Fruit fly (Drosophila melanogaster) whole organism, prepupa: ENCODE measurements around the gene CG10674.

Source experiments
- Blimp-1 ChIP-seq: fragments of 200-800 bp; sonication (Bioruptor generic); optimal IDR thresholded peaks from 3 replicates; lab custom pipeline; 2017; ENCODE audit warnings: missing biosample characterization, missing genetic modification characterization, mild to moderate bottlenecking, moderate library complexity, missing genetic modification reagents
- CG10631 ChIP-seq: fragments of 200-800 bp; sonication (Bioruptor generic); optimal IDR thresholded peaks from 2 replicates; lab custom pipeline; 2016; ENCODE audit warnings: missing biosample characterization, missing genetic modification characterization
- CG11294 ChIP-seq: fragments of 200-800 bp; sonication (Bioruptor generic); IDR thresholded peaks from 2 replicates; pipeline ENCODE4 v1.3.6; 2022; ENCODE audit warnings: missing biosample characterization, missing genetic modification characterization
- CG15336 ChIP-seq: fragments of 200-800 bp; sonication (Bioruptor generic); IDR thresholded peaks from 2 replicates; pipeline ENCODE4 v1.3.6; 2022; ENCODE audit warnings: missing biosample characterization, missing genetic modification characterization
- CG1621 ChIP-seq: fragments of 200-800 bp; sonication (Bioruptor generic); optimal IDR thresholded peaks from 3 replicates; lab custom pipeline; 2018; ENCODE audit warnings: missing biosample characterization, mild to moderate bottlenecking, missing genetic modification characterization
- CG16779 ChIP-seq: fragments of 200-800 bp; sonication (Bioruptor generic); optimal IDR thresholded peaks from 3 replicates; lab custom pipeline; 2017; ENCODE audit warnings: missing biosample characterization, mild to moderate bottlenecking, missing genetic modification characterization
- CG3032 ChIP-seq: fragments of 200-800 bp; optimal IDR thresholded peaks from 2 replicates; lab custom pipeline; 2019; ENCODE audit warnings: missing biosample characterization, mild to moderate bottlenecking, missing genetic modification characterization, moderate library complexity
- CG31627 ChIP-seq: fragments of 200-800 bp; sonication (Bioruptor generic); optimal IDR thresholded peaks from 3 replicates; lab custom pipeline; 2016; ENCODE audit warnings: missing biosample characterization, missing genetic modification characterization
- CG34406 ChIP-seq: fragments of 200-800 bp; sonication (Bioruptor generic); optimal IDR thresholded peaks from 3 replicates; lab custom pipeline; 2016; ENCODE audit warnings: missing biosample characterization, missing genetic modification characterization
- CG3919 ChIP-seq: fragments of 200-800 bp; sonication (Bioruptor generic); optimal IDR thresholded peaks from 3 replicates; lab custom pipeline; 2016; ENCODE audit warnings: missing biosample characterization, missing genetic modification characterization
- CG4318 ChIP-seq: fragments of 200-800 bp; sonication (Bioruptor generic); optimal IDR thresholded peaks from 3 replicates; lab custom pipeline; 2017; ENCODE audit warnings: missing biosample characterization, mild to moderate bottlenecking, missing genetic modification characterization
- CG6163 ChIP-seq: fragments of 200-800 bp; sonication (Bioruptor generic); IDR thresholded peaks from 3 replicates; pipeline ENCODE4 v1.3.6; 2022; ENCODE audit warnings: missing biosample characterization, missing genetic modification characterization
- CG6276 ChIP-seq: fragments of 200-800 bp; sonication (Bioruptor generic); optimal IDR thresholded peaks from 2 replicates; lab custom pipeline; 2017; ENCODE audit warnings: missing biosample characterization, mild to moderate bottlenecking, missing genetic modification characterization
- CG6808 ChIP-seq: fragments of 200-800 bp; sonication (Bioruptor generic); optimal IDR thresholded peaks from 3 replicates; lab custom pipeline; 2017; ENCODE audit warnings: missing biosample characterization, missing genetic modification characterization, mild to moderate bottlenecking, moderate library complexity, missing genetic modification reagents
- CG6854 ChIP-seq: fragments of 200-800 bp; sonication (Bioruptor generic); optimal IDR thresholded peaks from 2 replicates; lab custom pipeline; 2017; ENCODE audit warnings: missing biosample characterization, mild to moderate bottlenecking, missing genetic modification characterization
- CG7368 ChIP-seq: fragments of 200-800 bp; sonication (Bioruptor generic); optimal IDR thresholded peaks from 3 replicates; lab custom pipeline; 2016; ENCODE audit warnings: missing biosample characterization, missing genetic modification characterization
- CG8119 ChIP-seq: fragments of 200-800 bp; sonication (Bioruptor generic); IDR thresholded peaks from 3 replicates; pipeline ENCODE4 v1.3.6; 2022; ENCODE audit warnings: missing biosample characterization, missing genetic modification characterization
- CG8632 ChIP-seq: fragments of 200-800 bp; sonication (Bioruptor generic); optimal IDR thresholded peaks from 3 replicates; lab custom pipeline; 2016; ENCODE audit warnings: missing biosample characterization, missing genetic modification characterization
- CG9139 ChIP-seq: fragments of 200-800 bp; sonication (Bioruptor generic); optimal IDR thresholded peaks from 3 replicates; lab custom pipeline; 2017; ENCODE audit warnings: missing biosample characterization, mild to moderate bottlenecking, missing genetic modification characterization
- Eip75B ChIP-seq: fragments of 200-800 bp; sonication (Bioruptor generic); optimal IDR thresholded peaks from 3 replicates; lab custom pipeline; 2016; ENCODE audit warnings: missing biosample characterization, missing genetic modification characterization
- Eip78C ChIP-seq: fragments of 200-800 bp; sonication (Bioruptor generic); peaks from one replicate; lab custom pipeline; 2016; ENCODE audit warnings: missing biosample characterization, missing genetic modification characterization
- Eip93F ChIP-seq: fragments of 200-800 bp; sonication (Bioruptor generic); optimal IDR thresholded peaks from 2 replicates; lab custom pipeline; 2016; ENCODE audit warnings: missing biosample characterization, mild to moderate bottlenecking, missing genetic modification characterization
- Ets96B ChIP-seq: fragments of 200-800 bp; optimal IDR thresholded peaks from 2 replicates; lab custom pipeline; 2019; ENCODE audit warnings: missing biosample characterization, mild to moderate bottlenecking, missing genetic modification characterization, moderate library complexity
- Gug ChIP-seq: fragments of 200-800 bp; sonication (Bioruptor generic); IDR thresholded peaks from 2 replicates; pipeline ENCODE4 v1.3.6; 2022; ENCODE audit warnings: missing biosample characterization, missing genetic modification characterization
- Hr39 ChIP-seq: fragments of 200-800 bp; sonication (Bioruptor generic); optimal IDR thresholded peaks from 2 replicates; lab custom pipeline; 2016; ENCODE audit warnings: missing biosample characterization, missing genetic modification characterization
- Hr4 ChIP-seq: fragments of 200-800 bp; sonication (Bioruptor generic); optimal IDR thresholded peaks from 3 replicates; lab custom pipeline; 2016; ENCODE audit warnings: missing biosample characterization, missing genetic modification characterization
- Lpt ChIP-seq: fragments of 200-800 bp; sonication (Bioruptor generic); optimal IDR thresholded peaks from 3 replicates; lab custom pipeline; 2016; ENCODE audit warnings: missing biosample characterization, missing genetic modification characterization
- OdsH ChIP-seq: fragments of 200-800 bp; sonication (Bioruptor generic); optimal IDR thresholded peaks from 3 replicates; lab custom pipeline; 2016; ENCODE audit warnings: missing biosample characterization, missing genetic modification characterization
- Smox ChIP-seq: fragments of 200-800 bp; sonication (Bioruptor generic); optimal IDR thresholded peaks from 3 replicates; lab custom pipeline; 2016; ENCODE audit warnings: missing biosample characterization, missing genetic modification characterization
- Sox102F ChIP-seq: fragments of 200-800 bp; sonication (Bioruptor generic); optimal IDR thresholded peaks from 2 replicates; lab custom pipeline; 2016; ENCODE audit warnings: missing biosample characterization, mild to moderate bottlenecking, missing genetic modification characterization
- Sox14 ChIP-seq: fragments of 200-800 bp; sonication (Bioruptor generic); optimal IDR thresholded peaks from 3 replicates; lab custom pipeline; 2016; ENCODE audit warnings: missing biosample characterization, missing genetic modification characterization
- Sox15 ChIP-seq: fragments of 200-800 bp; sonication (Bioruptor generic); optimal IDR thresholded peaks from 3 replicates; lab custom pipeline; 2016; ENCODE audit warnings: missing biosample characterization, missing genetic modification characterization
- achi ChIP-seq: fragments of 200-800 bp; sonication (Bioruptor generic); optimal IDR thresholded peaks from 3 replicates; lab custom pipeline; 2016; ENCODE audit warnings: missing biosample characterization, missing genetic modification characterization
- eg ChIP-seq: fragments of 200-800 bp; sonication (Bioruptor generic); IDR thresholded peaks from 3 replicates; pipeline ENCODE4 v1.3.6; 2022; ENCODE audit warnings: missing biosample characterization, missing genetic modification characterization
- esn ChIP-seq: fragments of 200-800 bp; sonication (Bioruptor generic); optimal IDR thresholded peaks from 2 replicates; lab custom pipeline; 2016; ENCODE audit warnings: missing biosample characterization, mild to moderate bottlenecking, missing genetic modification characterization, moderate library complexity
- fkh ChIP-seq: fragments of 200-800 bp; sonication (Bioruptor generic); optimal IDR thresholded peaks from 3 replicates; lab custom pipeline; 2017; ENCODE audit warnings: missing biosample characterization, mild to moderate bottlenecking, missing genetic modification characterization, moderate library complexity
- lz ChIP-seq: fragments of 200-800 bp; sonication (Bioruptor generic); optimal IDR thresholded peaks from 3 replicates; lab custom pipeline; 2016; ENCODE audit warnings: missing biosample characterization, missing genetic modification characterization
- net ChIP-seq: fragments of 200-800 bp; sonication (Bioruptor generic); optimal IDR thresholded peaks from 3 replicates; lab custom pipeline; 2016; ENCODE audit warnings: missing biosample characterization, missing genetic modification characterization
- salr ChIP-seq, 2 experiments: fragments of 200-800 bp; sonication (Bioruptor generic); optimal IDR thresholded peaks; 3 replicates each; lab custom pipeline; 2016 to 2018; ENCODE audit warnings: missing biosample characterization in 2 of 2, missing genetic modification characterization in 2 of 2, mild to moderate bottlenecking in 1 of 2
- ss ChIP-seq, 2 experiments: fragments of 200-800 bp; sonication (Bioruptor generic); optimal IDR thresholded peaks; 2 replicates in 1 of 2; 3 replicates in 1 of 2; lab custom pipeline; 2017 to 2018; ENCODE audit warnings: mild to moderate bottlenecking in 2 of 2, missing biosample characterization in 2 of 2, missing genetic modification characterization in 2 of 2, moderate library complexity in 1 of 2
- svp ChIP-seq: fragments of 200-800 bp; sonication (Bioruptor generic); peaks from one replicate; lab custom pipeline; 2016; ENCODE audit warnings: missing biosample characterization, missing genetic modification characterization
- topi ChIP-seq: fragments of 200-800 bp; sonication (Bioruptor generic); optimal IDR thresholded peaks from 3 replicates; lab custom pipeline; 2016; ENCODE audit warnings: missing biosample characterization, missing genetic modification characterization

The CG10674 gene

dm6 chr3L:5152354-5152806 is 16.3 kb upstream of the CG10674 start, which contains the start of the genes Gen and Srp54k:
Gene Gen (minus strand): TSS chr3L:5152376.
Gene Srp54k (plus strand): TSS chr3L:5152678.
- TF ChIP-seq CG3032 (tag; lab: Kevin White, UChicago) (peak; percentile 15), esn (GFP tag; lab: Kevin White, UChicago) (peak; percentile 54), CG34406 (GFP tag; lab: Kevin White, UChicago) (no peak), OdsH (GFP tag; lab: Kevin White, UChicago) (no peak), CG6163 (0 out of 3 replicates have a peak, but pooled peaks have one; percentile 22), topi (GFP tag; lab: Kevin White, UChicago) (no peak), CG6854 (GFP tag; lab: Kevin White, UChicago) (peak; percentile 9), lz (peak; percentile 58), achi (GFP tag; lab: Kevin White, UChicago) (peak; percentile 100), CG8632 (GFP tag; lab: Kevin White, UChicago) (no peak), CG31627 (GFP tag; lab: Kevin White, UChicago) (peak; percentile 41), Gug (GFP tag; lab: Robert Waterston, UW) (0 out of 2 replicates have a peak, but pooled peaks have one; percentile 20)

dm6 chr3L:5145814-5146244 is 9.7 kb upstream of the CG10674 start, which contains the start of the genes Fitm and AlaRS-m:
Gene Fitm (minus strand): TSS chr3L:5146063.
Gene AlaRS-m (plus strand): TSS chr3L:5146098.
- no peak for TF ChIP-seq CG10631 (GFP tag; lab: Kevin White, UChicago)
- 0 out of 3 replicates have a peak, but pooled peaks have one; percentile 18 for TF ChIP-seq eg (GFP tag; lab: Robert Waterston, UW)
- TF ChIP-seq Ets96B (tag; lab: Kevin White, UChicago), result no peak
- no peak for TF ChIP-seq esn (GFP tag; lab: Kevin White, UChicago)
- peak; percentile 38 for TF ChIP-seq CG6854 (GFP tag; lab: Kevin White, UChicago)
- peak; percentile 97 for TF ChIP-seq Blimp-1 (GFP tag; lab: Kevin White, UChicago)
- no peak for TF ChIP-seq net
- TF ChIP-seq fkh (GFP tag; lab: Kevin White, UChicago), result no peak
- TF ChIP-seq CG8632 (GFP tag; lab: Kevin White, UChicago), result no peak
- TF ChIP-seq svp, result peak; percentile 95
- TF ChIP-seq CG3919 (GFP tag; lab: Kevin White, UChicago), result no peak
- TF ChIP-seq salr (GFP tag; optimal IDR thresholded peaks at IDR 0.05; lab: Kevin White, UChicago), result no peak

dm6 chr3L:5141380-5142101 is 5.4 kb upstream of the CG10674 start, which contains the start of the genes Dhrs4 and Gdap1:
Gene Dhrs4 (minus strand): TSS chr3L:5141646.
Gene Gdap1 (plus strand): TSS chr3L:5141953.
- TF ChIP-seq Hr39 (GFP tag; lab: Kevin White, UChicago) (no peak), CG15336 (GFP tag; lab: Robert Waterston, UW) (peak; percentile 36; the same call in 1 of the 2 replicates), Smox (GFP tag; lab: Kevin White, UChicago) (no peak), Eip78C (GFP tag; lab: Kevin White, UChicago) (peak; percentile 57), Lpt (no peak), CG6276 (GFP tag; lab: Kevin White, UChicago) (peak; percentile 71), CG6854 (GFP tag; lab: Kevin White, UChicago) (peak; percentile 33), ss (GFP tag; optimal IDR thresholded peaks at IDR 0.05; lab: Kevin White, UChicago) (peak in 1 of 2 experiments; percentile 70), svp (peak; percentile 87), fkh (GFP tag; lab: Kevin White, UChicago) (peak; percentile 72), CG3919 (GFP tag; lab: Kevin White, UChicago) (no peak), CG6808 (GFP tag; lab: Kevin White, UChicago) (peak; percentile 56), CG16779 (peak; percentile 16), CG9139 (peak; percentile 49), CG8119 (0 out of 3 replicates have a peak, but pooled peaks have one; percentile 29)

- TF ChIP-seq Sox15 (GFP tag; lab: Kevin White, UChicago), result peak; percentile 100
- peak; percentile 100 for TF ChIP-seq Lpt
- TF ChIP-seq Smox (GFP tag; lab: Kevin White, UChicago), result peak; percentile 100
- peak; percentile 99 for TF ChIP-seq Eip93F (GFP tag; lab: Kevin White, UChicago)
- TF ChIP-seq svp, result peak; percentile 98
- TF ChIP-seq Eip78C (GFP tag; lab: Kevin White, UChicago), result peak; percentile 98
- peak; percentile 100 for TF ChIP-seq Sox14
- TF ChIP-seq CG11294, result peak; percentile 100
- peak; percentile 100 for TF ChIP-seq lz
- TF ChIP-seq Sox102F (GFP tag; lab: Kevin White, UChicago), result peak; percentile 100
- TF ChIP-seq CG1621, result peak; percentile 99
- peak; percentile 99 for TF ChIP-seq CG7368
- peak; percentile 100 for TF ChIP-seq Hr39 (GFP tag; lab: Kevin White, UChicago)
- TF ChIP-seq salr (GFP tag; optimal IDR thresholded peaks at IDR 0.05; lab: Kevin White, UChicago), result peak; percentile 100
- peak; percentile 99 for TF ChIP-seq CG6276 (GFP tag; lab: Kevin White, UChicago)
- peak; percentile 99 for TF ChIP-seq CG6808 (GFP tag; lab: Kevin White, UChicago)
- TF ChIP-seq Hr4 (GFP tag; lab: Kevin White, UChicago), result peak; percentile 100
- TF ChIP-seq Eip75B, result peak; percentile 100
- TF ChIP-seq CG4318 (GFP tag; lab: Kevin White, UChicago), result peak; percentile 100
These were observed 3.2 kb upstream of the CG10674 start, which contains the start of the genes Tcs5 and CHMP2B for dm6 chr3L:5139312-5139711. Gene Tcs5 (minus strand): TSS chr3L:5139395. Gene CHMP2B (plus strand): TSS chr3L:5139619.
